Worm (Caenorhabditis elegans) whole organism, early embryonic: Measurements from ENCODE around the gene C48D1.9.

ENCODE experiments used
- ama-1 ChIP-seq: fragments of 150-350 bp; optimal IDR thresholded peaks from 2 replicates; lab custom pipeline; 2014
- ceh-13 ChIP-seq: fragments of 200-800 bp; sonication (Bioruptor generic); optimal IDR thresholded peaks from 2 replicates; lab custom pipeline; 2018; ENCODE audit warnings: mild to moderate bottlenecking, missing genetic modification characterization, missing compliant biosample characterization
- ets-7 ChIP-seq: sonication (generic microtip); optimal IDR thresholded peaks from 2 replicates; lab custom pipeline; 2016; ENCODE audit warnings: missing genotype, missing genetic modification characterization, missing compliant biosample characterization
- hmbx-1 ChIP-seq: sonication (generic microtip); optimal IDR thresholded peaks from 2 replicates; lab custom pipeline; 2016; ENCODE audit warnings: mild to moderate bottlenecking, missing genetic modification characterization, missing compliant biosample characterization
- pes-1 ChIP-seq: fragments of 200-800 bp; sonication (Bioruptor generic); IDR thresholded peaks from 2 replicates; pipeline ENCODE4 v1.3.6; 2022; ENCODE audit warnings: missing genetic modification reagents, missing genetic modification characterization, missing compliant biosample characterization
- sea-1 ChIP-seq: fragments of 200-800 bp; sonication (Bioruptor generic); conservative IDR thresholded peaks from 2 replicates; pipeline ENCODE4 v1.3.6; 2022; ENCODE audit warnings: missing genetic modification characterization, missing compliant biosample characterization

DNA sequence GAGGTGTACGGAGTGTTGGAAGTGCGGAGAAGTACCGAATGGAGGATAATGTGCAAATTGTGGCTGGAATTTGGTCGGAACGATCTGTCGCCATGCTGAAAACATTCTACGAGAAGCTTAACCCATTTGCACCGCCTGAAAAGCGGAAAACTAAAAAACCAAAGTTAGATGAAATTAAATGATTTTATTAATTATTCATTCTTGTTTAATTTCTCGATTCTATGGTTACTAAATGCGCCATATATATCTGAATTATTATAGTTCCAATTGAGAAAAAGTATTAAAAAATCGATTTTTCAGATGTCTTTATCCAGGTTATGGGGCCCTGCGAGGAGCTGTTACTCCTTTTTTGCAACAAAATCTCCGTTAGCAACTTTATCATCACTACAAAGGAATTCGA is 34.6 kb upstream of the C48D1.9 start, which contains the start of gene cox-11:
- TF ChIP-seq ama-1 (lab: Kevin White, UChicago) (no peak), ceh-13 (GFP tag; lab: Kevin White, UChicago) (no peak), hmbx-1 (no peak), ets-7 (tag; lab: Kevin White, UChicago) (no peak), sea-1 (GFP tag; lab: Robert Waterston, UW) (no peak), pes-1 (GFP tag; lab: Robert Waterston, UW) (no peak)
